Worm (Caenorhabditis elegans): Measurements from ENCODE around the gene F02E11.3.

F02E11.3 gene

ce11 chrII:3248043-3248718 is 26.6 kb downstream of the F02E11.3 start, which contains the start of the genes fbxc-50 and C17F4.2:
fbxc-50 (minus strand) TSS chrII:3248123.
C17F4.2 (plus strand) TSS chrII:3248668.
- TF ChIP-seq nhr-20 (tag; optimal IDR thresholded peaks at IDR 0.05): no peak
- TF ChIP-seq nhr-11 (tag; optimal IDR thresholded peaks at IDR 0.05): no peak
- no peak for TF ChIP-seq nhr-19 (GFP tag; conservative IDR thresholded peaks at IDR 0.05)
- TF ChIP-seq swsn-7 (tag; optimal IDR thresholded peaks at IDR 0.05): no peak
- TF ChIP-seq mab-9 (GFP tag; IDR thresholded peaks at IDR 0.05): no peak
- peak; percentile 80 for TF ChIP-seq blmp-1 (tag; optimal IDR thresholded peaks at IDR 0.05)
- no peak for TF ChIP-seq nhr-90 (tag; optimal IDR thresholded peaks at IDR 0.05; ENCODE audit: poor library complexity)
- no peak for TF ChIP-seq fkh-8 (tag; optimal IDR thresholded peaks at IDR 0.05)
- no peak for TF ChIP-seq xbp-1 (tag; optimal IDR thresholded peaks at IDR 0.05)
- no peak for TF ChIP-seq efl-1 (optimal IDR thresholded peaks at IDR 0.05)
- peak in 1 of 2 experiments; percentile 56 for TF ChIP-seq efl-1 (GFP tag; optimal IDR thresholded peaks at IDR 0.05 in 1 of 2)

ce11 chrII:3247556-3247955 is 27.3 kb downstream of the F02E11.3 start:
- TF ChIP-seq nhr-84 (tag; optimal IDR thresholded peaks at IDR 0.05) (no peak), fkh-10 (GFP tag; optimal IDR thresholded peaks at IDR 0.05) (no peak), mep-1 (tag; optimal IDR thresholded peaks at IDR 0.05) (no peak)

- TF ChIP-seq lin-35 (GFP tag; optimal IDR thresholded peaks at IDR 0.05): peak in 1 of 2 experiments; percentile 34
- TF ChIP-seq mep-1 (tag; optimal IDR thresholded peaks at IDR 0.05): no peak
- peak; percentile 98 for TF ChIP-seq elt-2 (tag; optimal IDR thresholded peaks at IDR 0.05)
- TF ChIP-seq nhr-76 (tag; optimal IDR thresholded peaks at IDR 0.05): no peak
- no peak for TF ChIP-seq mef-2 (tag; optimal IDR thresholded peaks at IDR 0.05)
- no peak for TF ChIP-seq lin-39 (tag; optimal IDR thresholded peaks at IDR 0.05)
- TF ChIP-seq zag-1 (tag; optimal IDR thresholded peaks at IDR 0.05): no peak
- TF ChIP-seq efl-1 (optimal IDR thresholded peaks at IDR 0.05): no peak
- no peak for TF ChIP-seq efl-1 (GFP tag; optimal IDR thresholded peaks at IDR 0.05 in 1 of 2)
- no peak for TF ChIP-seq C04F5.9 (tag; optimal IDR thresholded peaks at IDR 0.05)
- TF ChIP-seq pqm-1 (tag; optimal IDR thresholded peaks at IDR 0.05): peak; percentile 62
- no peak for TF ChIP-seq ces-1 (GFP tag; optimal IDR thresholded peaks at IDR 0.05)
- no peak for TF ChIP-seq dpl-1 (GFP tag; optimal IDR thresholded peaks at IDR 0.05)
- peak; percentile 37 for TF ChIP-seq nhr-90 (tag; optimal IDR thresholded peaks at IDR 0.05; ENCODE audit: poor library complexity)
- TF ChIP-seq jun-1 (tag; optimal IDR thresholded peaks at IDR 0.05): peak; percentile 38
- TF ChIP-seq nhr-71 (tag; optimal IDR thresholded peaks at IDR 0.05): no peak
- TF ChIP-seq aha-1 (tag; optimal IDR thresholded peaks at IDR 0.05): no peak
- no peak for TF ChIP-seq ama-1 (optimal IDR thresholded peaks at IDR 0.05)
- no peak for TF ChIP-seq ceh-8 (GFP tag; optimal IDR thresholded peaks at IDR 0.05)
- no peak for TF ChIP-seq Y116A8C.19 (tag; optimal IDR thresholded peaks at IDR 0.05; ENCODE audit: borderline replicate concordance)
- peak; percentile 69 for TF ChIP-seq tlp-1 (tag; optimal IDR thresholded peaks at IDR 0.05)
- no peak for TF ChIP-seq hlh-4 (tag; optimal IDR thresholded peaks at IDR 0.05)
- no peak for TF ChIP-seq ceh-88 (GFP tag; IDR thresholded peaks at IDR 0.05)
- TF ChIP-seq snu-23 (GFP tag; optimal IDR thresholded peaks at IDR 0.05): no peak
Observed at ce11 chrII:3245836-3246235, 29.0 kb downstream of the F02E11.3 start, which contains the start of gene C17F4.7. C17F4.7 (minus strand) TSS chrII:3246015.

ce11 chrII:3244758-3245157 is 30.1 kb downstream of the F02E11.3 start:
- TF ChIP-seq nhr-20 (tag; optimal IDR thresholded peaks at IDR 0.05): no peak
- no peak for TF ChIP-seq nhr-237 (tag; optimal IDR thresholded peaks at IDR 0.05)
- TF ChIP-seq mdl-1 (tag; optimal IDR thresholded peaks at IDR 0.05): no peak
- TF ChIP-seq hlh-4 (tag; optimal IDR thresholded peaks at IDR 0.05): no peak
- no peak for TF ChIP-seq lir-3 (tag; optimal IDR thresholded peaks at IDR 0.05; ENCODE audit: poor library complexity)
- no peak for TF ChIP-seq lin-39 (tag; optimal IDR thresholded peaks at IDR 0.05)
